Worm (Caenorhabditis elegans) whole organism, L1 larva: ENCODE measurements around the gene apn-1.

Experiments used
- C04F5.9 ChIP-seq: sonication (generic microtip); optimal IDR thresholded peaks from 2 replicates; lab custom pipeline; 2016; ENCODE audit warnings: missing genetic modification characterization, missing compliant biosample characterization
- C34B4.2 ChIP-seq: sonication (generic microtip); optimal IDR thresholded peaks from 2 replicates; lab custom pipeline; 2017; ENCODE audit warnings: mild to moderate bottlenecking, missing genetic modification characterization, missing compliant biosample characterization
- ama-1 ChIP-seq: fragments of 150-350 bp; optimal IDR thresholded peaks from 2 replicates; lab custom pipeline; 2014
- blmp-1 ChIP-seq: fragments of 150-350 bp; optimal IDR thresholded peaks from 2 replicates; lab custom pipeline; 2014; ENCODE audit warnings: missing biosample characterization, missing genetic modification characterization
- ceh-8 ChIP-seq: fragments of 200-800 bp; sonication (Bioruptor generic); optimal IDR thresholded peaks from 2 replicates; lab custom pipeline; 2018; ENCODE audit warnings: mild to moderate bottlenecking, missing genetic modification characterization, moderate library complexity, missing compliant biosample characterization
- ceh-88 ChIP-seq: fragments of 200-800 bp; sonication (Bioruptor generic); IDR thresholded peaks from 2 replicates; pipeline ENCODE4 v1.3.6; 2022; ENCODE audit warnings: missing genetic modification characterization, missing compliant biosample characterization
- ceh-90 ChIP-seq: sonication (generic microtip); optimal IDR thresholded peaks from 2 replicates; lab custom pipeline; 2016; ENCODE audit warnings: missing genetic modification characterization, missing compliant biosample characterization
- dpl-1 ChIP-seq, 3 experiments: fragments of 150-350 bp in 2 of 3; sonication (generic microtip) in 1 of 3; optimal IDR thresholded peaks; 2 replicates each; lab custom pipeline; 2014 to 2017; ENCODE audit warnings: missing biosample characterization in 3 of 3, missing genetic modification characterization in 3 of 3, missing genetic modification reagents in 3 of 3
- efl-1 ChIP-seq, 4 experiments: fragments of 150-350 bp; optimal IDR thresholded peaks in 3 of 4; peaks in 1 of 4; 1 replicate in 1 of 4; 2 replicates in 3 of 4; lab custom pipeline; 2014; ENCODE audit warnings: missing biosample characterization in 2 of 4, missing genetic modification characterization in 2 of 4, missing genetic modification reagents in 2 of 4
- elt-2 ChIP-seq: sonication (generic microtip); optimal IDR thresholded peaks from 2 replicates; lab custom pipeline; 2016; ENCODE audit warnings: missing genetic modification characterization, mild to moderate bottlenecking, inconsistent platforms, missing compliant biosample characterization, missing genetic modification reagents
- elt-3 ChIP-seq, 6 experiments: fragments of 150-350 bp in 1 of 6; sonication (generic microtip); optimal IDR thresholded peaks; 2 replicates each; lab custom pipeline; 2017 to 2018; ENCODE audit warnings: missing biosample characterization in 6 of 6, missing genetic modification characterization in 6 of 6, inconsistent platforms in 1 of 6
- ets-5 ChIP-seq: fragments of 200-800 bp; sonication (Bioruptor generic); IDR thresholded peaks from 2 replicates; pipeline ENCODE4 v1.3.6; 2022; ENCODE audit warnings: missing genetic modification characterization, missing compliant biosample characterization
- fkh-10 ChIP-seq: sonication (generic microtip); optimal IDR thresholded peaks from 2 replicates; lab custom pipeline; 2017; ENCODE audit warnings: missing biosample characterization, missing genetic modification reagents, missing genetic modification characterization
- hlh-17 ChIP-seq: fragments of 200-800 bp; sonication (Bioruptor generic); optimal IDR thresholded peaks from 2 replicates; lab custom pipeline; 2018; ENCODE audit warnings: missing genetic modification characterization, mild to moderate bottlenecking, missing compliant biosample characterization, moderate library complexity, borderline replicate concordance
- hpl-2 ChIP-seq: fragments of 150-350 bp; optimal IDR thresholded peaks from 2 replicates; lab custom pipeline; 2014; ENCODE audit warnings: missing biosample characterization, missing genetic modification reagents, missing genetic modification characterization
- isw-1 ChIP-seq: fragments of 200-800 bp; sonication (Bioruptor generic); IDR thresholded peaks from 2 replicates; pipeline ENCODE4 v1.3.6; 2022; ENCODE audit warnings: missing genetic modification characterization, missing compliant biosample characterization
- jun-1 ChIP-seq: fragments of 150-350 bp; optimal IDR thresholded peaks from 2 replicates; lab custom pipeline; 2014; ENCODE audit warnings: missing biosample characterization, missing genetic modification reagents, missing genetic modification characterization
- lin-13 ChIP-seq: fragments of 150-350 bp; optimal IDR thresholded peaks from 2 replicates; lab custom pipeline; 2014; ENCODE audit warnings: missing biosample characterization, missing genetic modification reagents, missing genetic modification characterization
- lin-39 ChIP-seq: fragments of 150-350 bp; optimal IDR thresholded peaks from 2 replicates; lab custom pipeline; 2014; ENCODE audit warnings: missing biosample characterization, missing genetic modification reagents, missing genetic modification characterization
- mef-2 ChIP-seq: fragments of 150-350 bp; optimal IDR thresholded peaks from 2 replicates; lab custom pipeline; 2014; ENCODE audit warnings: missing biosample characterization, missing genetic modification characterization
- nhr-11 ChIP-seq: fragments of 150-350 bp; optimal IDR thresholded peaks from 2 replicates; lab custom pipeline; 2014; ENCODE audit warnings: missing biosample characterization, missing genetic modification characterization
- nhr-12 ChIP-seq: sonication (generic microtip); optimal IDR thresholded peaks from 2 replicates; lab custom pipeline; 2017; ENCODE audit warnings: missing biosample characterization, missing genetic modification characterization
- nhr-237 ChIP-seq: fragments of 150-350 bp; optimal IDR thresholded peaks from 2 replicates; lab custom pipeline; 2014; ENCODE audit warnings: missing biosample characterization, missing genetic modification characterization
- nhr-28 ChIP-seq: fragments of 150-350 bp; optimal IDR thresholded peaks from 2 replicates; lab custom pipeline; 2014; ENCODE audit warnings: missing biosample characterization, missing genetic modification characterization
- nhr-47 ChIP-seq: sonication (generic microtip); optimal IDR thresholded peaks from 2 replicates; lab custom pipeline; 2016; ENCODE audit warnings: mild to moderate bottlenecking, missing genetic modification characterization, moderate library complexity, missing compliant biosample characterization
- nhr-76 ChIP-seq: sonication (generic microtip); optimal IDR thresholded peaks from 2 replicates; lab custom pipeline; 2017; ENCODE audit warnings: missing biosample characterization, missing genetic modification characterization
- nhr-77 ChIP-seq: fragments of 150-350 bp; optimal IDR thresholded peaks from 2 replicates; lab custom pipeline; 2014; ENCODE audit warnings: missing biosample characterization, missing genetic modification characterization
- nhr-84 ChIP-seq: sonication (generic microtip); optimal IDR thresholded peaks from 2 replicates; lab custom pipeline; 2017; ENCODE audit warnings: missing biosample characterization, missing genetic modification characterization
- nhr-85 ChIP-seq: sonication (generic microtip); peaks from one replicate; lab custom pipeline; 2016; ENCODE audit warnings: missing genetic modification characterization, inconsistent platforms, missing compliant biosample characterization
- pax-3 ChIP-seq: fragments of 200-800 bp; sonication (Bioruptor generic); optimal IDR thresholded peaks from 2 replicates; lab custom pipeline; 2018; ENCODE audit warnings: mild to moderate bottlenecking, missing genetic modification characterization, moderate library complexity, missing compliant biosample characterization
- rnt-1 ChIP-seq: sonication (generic microtip); optimal IDR thresholded peaks from 2 replicates; lab custom pipeline; 2016; ENCODE audit warnings: mild to moderate bottlenecking, missing genetic modification characterization, moderate library complexity, missing compliant biosample characterization
- snu-23 ChIP-seq: sonication (generic microtip); optimal IDR thresholded peaks from 2 replicates; lab custom pipeline; 2016; ENCODE audit warnings: missing genetic modification characterization, missing compliant biosample characterization
- sox-4 ChIP-seq: sonication (generic microtip); optimal IDR thresholded peaks from 2 replicates; lab custom pipeline; 2016; ENCODE audit warnings: missing genetic modification characterization, missing compliant biosample characterization
- sptf-1 ChIP-seq: fragments of 150-350 bp; optimal IDR thresholded peaks from 2 replicates; lab custom pipeline; 2014; ENCODE audit warnings: missing biosample characterization, missing genetic modification characterization
- swsn-7 ChIP-seq: sonication (generic microtip); optimal IDR thresholded peaks from 2 replicates; lab custom pipeline; 2016; ENCODE audit warnings: missing genetic modification characterization, missing compliant biosample characterization
- unc-130 ChIP-seq: fragments of 150-350 bp; optimal IDR thresholded peaks from 2 replicates; lab custom pipeline; 2017; ENCODE audit warnings: missing biosample characterization, missing genetic modification characterization, inconsistent platforms
- unc-30 ChIP-seq: sonication (generic microtip); optimal IDR thresholded peaks from 2 replicates; lab custom pipeline; 2017; ENCODE audit warnings: missing biosample characterization, missing genetic modification characterization
- unc-98 ChIP-seq: fragments of 200-800 bp; sonication (Bioruptor generic); IDR thresholded peaks from 2 replicates; pipeline ENCODE4 v1.3.6; 2022; ENCODE audit warnings: missing genetic modification characterization, missing compliant biosample characterization
- vab-15 ChIP-seq: sonication (generic microtip); optimal IDR thresholded peaks from 2 replicates; lab custom pipeline; 2017; ENCODE audit warnings: missing genotype, mild to moderate bottlenecking, missing genetic modification characterization, missing compliant biosample characterization
- zag-1 ChIP-seq: fragments of 150-350 bp; optimal IDR thresholded peaks from 2 replicates; lab custom pipeline; 2014; ENCODE audit warnings: missing biosample characterization, missing genetic modification characterization
- zip-4 ChIP-seq: fragments of 200-800 bp; sonication (Bioruptor generic); optimal IDR thresholded peaks from 2 replicates; lab custom pipeline; 2018; ENCODE audit warnings: mild to moderate bottlenecking, missing genetic modification characterization, moderate library complexity, missing compliant biosample characterization

apn-1 gene

DNA sequence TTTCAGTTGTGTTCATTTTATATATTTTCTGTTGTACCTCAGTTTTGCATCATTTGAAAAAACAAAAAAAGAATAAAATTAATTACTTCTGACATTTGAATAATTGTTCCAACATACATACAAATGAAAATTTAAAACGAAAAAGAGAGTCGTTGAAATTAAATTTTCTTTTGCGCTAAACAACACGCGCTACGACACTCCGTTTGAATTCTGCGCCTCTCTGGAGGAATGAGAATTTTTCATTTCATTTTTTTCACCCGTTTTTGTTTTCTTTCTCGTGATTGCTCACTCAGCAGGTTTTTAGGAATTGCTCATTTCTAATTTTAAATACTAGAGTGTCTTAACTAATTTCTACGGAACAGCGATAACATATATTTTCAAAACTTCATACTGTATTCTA is 5.7 kb upstream of the apn-1 start (continued):
- peak; percentile 54 for TF ChIP-seq nhr-85 (tag; lab: Kevin White, UChicago)

DNA sequence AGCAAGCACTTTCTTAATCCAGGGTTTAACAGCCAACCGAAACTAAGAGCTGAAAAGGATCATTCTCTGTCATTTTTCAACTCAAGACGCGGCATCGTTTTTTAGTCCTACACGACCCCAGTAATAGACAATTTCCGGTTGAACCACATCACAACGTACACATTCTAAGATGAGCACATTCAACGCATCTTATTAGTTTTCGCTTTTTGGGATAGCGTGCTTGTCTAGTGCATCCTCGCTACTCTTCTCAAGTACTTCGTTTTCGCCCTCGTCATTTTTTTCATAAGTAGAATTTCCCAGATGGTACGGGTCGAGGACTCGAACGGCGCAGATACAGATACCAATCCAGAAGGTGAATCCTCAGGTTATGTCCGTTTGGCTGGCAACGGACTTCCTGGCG is 5.1 kb upstream of the apn-1 start, which contains the start of gene T05H10.1:
Gene T05H10.1 (plus strand): TSS at position 301 of the 400 bp plus-strand sequence.
- TF ChIP-seq nhr-76 (tag; lab: Kevin White, UChicago) (no peak), nhr-84 (tag; lab: Kevin White, UChicago) (no peak), sox-4 (tag; lab: Kevin White, UChicago) (no peak), swsn-7 (tag; lab: Kevin White, UChicago) (no peak)

DNA sequence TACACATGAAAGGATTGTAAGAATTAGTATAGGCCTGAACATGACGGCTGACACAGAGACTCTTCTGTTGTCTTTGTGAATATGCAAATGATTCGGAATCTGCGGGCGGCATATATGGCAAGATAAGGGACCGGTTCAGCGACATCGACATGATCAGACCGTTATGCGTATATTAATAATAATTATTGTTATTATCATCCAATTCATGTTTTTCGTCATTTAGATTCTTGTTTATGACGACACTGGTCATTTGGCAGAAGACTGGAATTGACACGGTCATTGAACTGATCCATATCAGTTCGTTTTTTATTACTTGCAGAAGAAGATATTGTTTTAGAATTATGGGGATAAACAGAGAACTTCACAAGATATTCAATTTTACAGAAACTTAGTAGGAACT is 3.1 kb downstream of the apn-1 start, which contains the start of gene mtre-1:
Gene mtre-1 (minus strand): TSS at position 101 of the 400 bp plus-strand sequence.
- TF ChIP-seq fkh-10 (GFP tag; lab: Kevin White, UChicago) (no peak), nhr-237 (tag; lab: Kevin White, UChicago) (no peak), sptf-1 (no peak), efl-1 (optimal IDR thresholded peaks at IDR 0.05; lab: Kevin White, UChicago) (no peak), efl-1 (GFP tag; optimal IDR thresholded peaks at IDR 0.05 in 1 of 2; lab: Kevin White, UChicago) (no peak), vab-15 (no peak), nhr-11 (tag; lab: Kevin White, UChicago) (no peak), ets-5 (GFP tag; lab: Robert Waterston, UW) (no peak), isw-1 (GFP tag; lab: Robert Waterston, UW) (no peak), zag-1 (no peak), jun-1 (tag; lab: Kevin White, UChicago) (no peak), unc-98 (GFP tag; lab: Robert Waterston, UW) (no peak), nhr-77 (no peak), lin-39 (tag; lab: Kevin White, UChicago) (no peak), ceh-8 (GFP tag; lab: Kevin White, UChicago) (no peak), ama-1 (no peak), C34B4.2 (tag; lab: Kevin White, UChicago) (no peak), elt-2 (no peak)

DNA sequence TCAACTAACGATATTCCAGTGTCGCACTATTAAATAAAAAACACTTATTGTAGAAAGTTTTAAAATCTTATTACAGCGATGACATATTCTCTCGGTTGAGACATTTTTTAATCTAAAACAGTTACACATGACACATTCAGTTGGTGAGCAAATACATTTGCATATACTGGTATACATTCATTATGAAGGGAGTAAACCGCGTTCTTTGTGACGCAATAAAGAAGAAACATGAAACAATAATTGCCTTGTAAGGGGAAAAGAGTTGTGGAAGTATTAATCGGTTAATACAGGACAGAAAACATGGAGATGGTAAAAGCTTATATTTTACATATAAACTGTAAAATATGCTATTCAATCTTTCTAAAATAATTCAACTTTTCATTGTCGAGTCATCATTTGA is 4.0 kb downstream of the apn-1 start:
- TF ChIP-seq unc-30: no peak
- TF ChIP-seq nhr-84 (tag; lab: Kevin White, UChicago): no peak
- TF ChIP-seq unc-130 (tag; lab: Kevin White, UChicago): no peak
- TF ChIP-seq hpl-2 (GFP tag; lab: Kevin White, UChicago): no peak
- TF ChIP-seq zip-4 (GFP tag; lab: Kevin White, UChicago): no peak
- no peak for TF ChIP-seq lin-13 (GFP tag; lab: Kevin White, UChicago)
- no peak for TF ChIP-seq nhr-28
- TF ChIP-seq hlh-17 (GFP tag; lab: Kevin White, UChicago): no peak
- no peak for TF ChIP-seq pax-3
- no peak for TF ChIP-seq mef-2 (tag; lab: Kevin White, UChicago)
- TF ChIP-seq rnt-1: no peak
- TF ChIP-seq snu-23 (GFP tag; lab: Kevin White, UChicago): no peak

DNA sequence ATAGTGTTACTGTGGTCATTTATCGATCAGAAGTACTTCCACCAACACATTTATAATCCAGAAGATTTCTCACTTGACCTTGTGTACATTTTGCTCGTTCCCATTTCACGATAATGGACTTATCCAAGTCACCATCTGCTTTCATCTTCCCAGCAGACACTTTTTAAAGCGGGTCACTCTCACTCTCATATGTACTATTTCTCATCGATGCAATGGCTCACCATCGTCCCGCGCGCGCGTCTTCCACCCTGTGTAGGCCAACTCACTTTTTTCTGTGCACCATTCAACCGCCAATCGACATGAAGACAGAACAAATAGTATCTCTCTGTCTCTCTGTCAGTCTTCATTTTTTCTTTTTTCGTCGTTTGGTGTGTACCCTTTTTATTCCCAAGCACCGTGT is 4.8 kb downstream of the apn-1 start:
- TF ChIP-seq ceh-8 (GFP tag; lab: Kevin White, UChicago): no peak
- TF ChIP-seq nhr-47 (tag; lab: Kevin White, UChicago): no peak
- no peak for TF ChIP-seq vab-15
- no peak for TF ChIP-seq ceh-90 (tag; lab: Kevin White, UChicago)
- TF ChIP-seq elt-2: no peak
- no peak for TF ChIP-seq elt-3 (tag; optimal IDR thresholded peaks at IDR 0.05; lab: Kevin White, UChicago)
- TF ChIP-seq blmp-1 (tag; lab: Kevin White, UChicago): no peak
- no peak for TF ChIP-seq unc-30
- TF ChIP-seq dpl-1 (GFP tag; optimal IDR thresholded peaks at IDR 0.05; lab: Kevin White, UChicago): no peak
- no peak for TF ChIP-seq C04F5.9
- TF ChIP-seq ceh-88 (GFP tag; lab: Robert Waterston, UW): no peak
- TF ChIP-seq nhr-12 (tag; lab: Kevin White, UChicago): no peak
